Fruit fly (Drosophila melanogaster): Measurements from ENCODE around the gene del.
A peak's percentile ranks its signal among the peaks of the same experiment; 100 is the strongest.

Gene del

DNA sequence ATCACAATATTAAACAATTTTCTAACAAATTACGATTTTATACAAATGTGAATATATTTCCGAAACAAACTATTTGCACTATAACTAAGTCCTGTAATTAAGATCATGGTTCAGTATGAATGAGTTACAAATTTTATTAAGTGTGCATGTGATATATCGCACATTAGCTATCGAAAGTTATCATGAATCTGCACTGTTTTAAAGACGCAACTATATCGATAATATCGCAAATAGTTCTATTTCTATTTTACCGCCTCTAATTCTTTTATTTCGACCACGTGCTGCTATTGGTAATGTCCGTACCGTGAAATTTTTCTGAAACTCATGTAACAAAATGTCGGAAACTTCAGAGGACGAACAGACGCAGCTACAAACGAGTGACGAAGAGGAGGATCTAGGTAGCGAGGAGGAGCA lies 5.4 kb downstream of the del start, which contains the start of gene pths (continued):
- TF ChIP-seq Bteb2 (GFP tag; optimal IDR thresholded peaks at IDR 0.05) (no peak), PHDP (tag; optimal IDR thresholded peaks at IDR 0.05) (peak; percentile 4), CG8944 (GFP tag; optimal IDR thresholded peaks at IDR 0.05) (peak; percentile 59), Lpt (GFP tag; optimal IDR thresholded peaks at IDR 0.05) (no peak), CG8478 (optimal IDR thresholded peaks at IDR 0.05) (no peak), rib (GFP tag; IDR thresholded peaks at IDR 0.05) (no peak), D19A (tag; optimal IDR thresholded peaks at IDR 0.05) (no peak), Atf-2 (GFP tag; optimal IDR thresholded peaks at IDR 0.05) (peak; percentile 30), dmrt11E (tag; optimal IDR thresholded peaks at IDR 0.05) (peak; percentile 50), tna (GFP tag; IDR thresholded peaks at IDR 0.05; ENCODE audit: partially characterized antibody) (peak; percentile 61), CG12299 (tag; optimal IDR thresholded peaks at IDR 0.05) (no peak), bowl (GFP tag; IDR thresholded peaks at IDR 0.05) (no peak), CG1647 (GFP tag; optimal IDR thresholded peaks at IDR 0.05) (no peak), CG6854 (GFP tag; optimal IDR thresholded peaks at IDR 0.05) (no peak), fd96Cb (tag; optimal IDR thresholded peaks at IDR 0.05) (peak; percentile 34), klu (GFP tag; IDR thresholded peaks at IDR 0.05) (peak; percentile 11; the same call in 1 of the 2 replicates), Sry-β (GFP tag; optimal IDR thresholded peaks at IDR 0.05) (peak; percentile 2), ssp (GFP tag; IDR thresholded peaks at IDR 0.05) (peak; percentile 99), CG34224 (GFP tag; IDR thresholded peaks at IDR 0.05; ENCODE audit: partially characterized antibody) (peak; percentile 75), psq (GFP tag; optimal IDR thresholded peaks at IDR 0.05) (no peak), CG9932 (GFP tag; IDR thresholded peaks at IDR 0.05) (peak; percentile 82), Abd-B (GFP tag; optimal IDR thresholded peaks at IDR 0.05) (no peak), NfI (GFP tag; optimal IDR thresholded peaks at IDR 0.05) (peak; percentile 41), CG32767 (GFP tag; IDR thresholded peaks at IDR 0.05) (no peak), CG15601 (tag; optimal IDR thresholded peaks at IDR 0.05) (no peak), chn (GFP tag; optimal IDR thresholded peaks at IDR 0.05) (no peak), wor (GFP tag; IDR thresholded peaks at IDR 0.05) (no peak), seq (GFP tag; IDR thresholded peaks at IDR 0.05) (no peak), aop (GFP tag; IDR thresholded peaks at IDR 0.05) (no peak), Chrac-16 (GFP tag; optimal IDR thresholded peaks at IDR 0.05) (peak; percentile 40), tll (GFP tag; optimal IDR thresholded peaks at IDR 0.05) (no peak), h (optimal IDR thresholded peaks at IDR 0.05) (no peak), H15 (GFP tag; IDR thresholded peaks at IDR 0.05) (no peak; the same call in 2 of the 3 replicates), eve (GFP tag; optimal IDR thresholded peaks at IDR 0.05) (no peak), CG11456 (GFP tag; IDR thresholded peaks at IDR 0.05) (peak; percentile 75; the same call in 1 of the 3 replicates), Max (GFP tag; optimal IDR thresholded peaks at IDR 0.05) (peak; percentile 85), HHEX (GFP tag; optimal IDR thresholded peaks at IDR 0.05) (no peak), CG17359 (tag; optimal IDR thresholded peaks at IDR 0.05) (no peak), CG11504 (tag; optimal IDR thresholded peaks at IDR 0.05) (no peak), Xbp1 (GFP tag; optimal IDR thresholded peaks at IDR 0.05) (peak; percentile 74), HmgD (GFP tag; optimal IDR thresholded peaks at IDR 0.05) (peak; percentile 37), CG17361 (GFP tag; IDR thresholded peaks at IDR 0.05) (peak; percentile 44; the same call in 2 of the 3 replicates), sens (GFP tag) (peak; percentile 87), ash1 (GFP tag; optimal IDR thresholded peaks at IDR 0.05) (no peak), CG10543 (GFP tag; optimal IDR thresholded peaks at IDR 0.05) (no peak), onecut (GFP tag; IDR thresholded peaks at IDR 0.05) (no peak), Rx (GFP tag; IDR thresholded peaks at IDR 0.05) (no peak), fd3F (GFP tag; optimal IDR thresholded peaks at IDR 0.05) (no peak), tgo (GFP tag; IDR thresholded peaks at IDR 0.05) (0 out of 3 replicates have a peak, but pooled peaks have one; percentile 25), B-H2 (GFP tag; optimal IDR thresholded peaks at IDR 0.05) (no peak), bigmax (GFP tag; optimal IDR thresholded peaks at IDR 0.05) (no peak), fu2 (GFP tag; optimal IDR thresholded peaks at IDR 0.05) (peak; percentile 38), dan (GFP tag; IDR thresholded peaks at IDR 0.05) (no peak)
